Worm (Caenorhabditis elegans) whole organism, L3 larva: ENCODE measurements around the gene ZK856.14.

ENCODE experiments used
- ZK546.5 ChIP-seq: sonication (generic microtip); optimal IDR thresholded peaks from 2 replicates; lab custom pipeline; 2017; ENCODE audit warnings: missing biosample characterization, missing genetic modification characterization
- aly-2 ChIP-seq: fragments of 150-350 bp; optimal IDR thresholded peaks from 2 replicates; lab custom pipeline; 2014; ENCODE audit warnings: missing biosample characterization, missing genetic modification characterization
- elt-1 ChIP-seq: fragments of 150-350 bp; optimal IDR thresholded peaks from 2 replicates; lab custom pipeline; 2014; ENCODE audit warnings: missing biosample characterization, missing genetic modification characterization
- jun-1 ChIP-seq: fragments of 150-350 bp; optimal IDR thresholded peaks from 2 replicates; lab custom pipeline; 2014; ENCODE audit warnings: missing biosample characterization, missing genetic modification reagents, missing genetic modification characterization
- pha-4 ChIP-seq: fragments of 150-350 bp; optimal IDR thresholded peaks from 2 replicates; lab custom pipeline; 2014; ENCODE audit warnings: missing biosample characterization, missing genetic modification reagents, missing genetic modification characterization
- skn-1 ChIP-seq: fragments of 150-350 bp; optimal IDR thresholded peaks from 2 replicates; lab custom pipeline; 2014; ENCODE audit warnings: missing biosample characterization, missing genetic modification characterization
- zag-1 ChIP-seq: fragments of 150-350 bp; optimal IDR thresholded peaks from 2 replicates; lab custom pipeline; 2014; ENCODE audit warnings: missing biosample characterization, missing genetic modification characterization

- TF ChIP-seq elt-1 (no peak), zag-1 (tag; lab: Kevin White, UChicago) (no peak), aly-2 (tag; lab: Kevin White, UChicago) (no peak), jun-1 (tag; lab: Kevin White, UChicago) (no peak), skn-1 (tag; lab: Kevin White, UChicago) (no peak), ZK546.5 (tag; lab: Kevin White, UChicago) (no peak), pha-4 (tag; lab: Kevin White, UChicago) (no peak)
Observed at ce11 chrV:10225610-10226009, 8.8 kb downstream of the ZK856.14 start, which contains the start of gene daf-36.
